Worm (Caenorhabditis elegans) whole organism, early embryonic: ENCODE data around the gene him-5.
"Not testable (repeated sequence)": the region's sequence is repeated elsewhere in the genome, so short reads cannot be mapped to it uniquely, and the experiment has no call there.

ENCODE experiments used
- B0310.2 ChIP-seq: sonication (generic microtip); optimal IDR thresholded peaks from 2 replicates; lab custom pipeline; 2016; ENCODE audit warnings: mild to moderate bottlenecking, missing genetic modification characterization, missing compliant biosample characterization
- F13C5.2 ChIP-seq: sonication (generic microtip); optimal IDR thresholded peaks from 2 replicates; lab custom pipeline; 2017; ENCODE audit warnings: mild to moderate bottlenecking, missing genetic modification characterization, inconsistent platforms, missing compliant biosample characterization
- aly-1 ChIP-seq: sonication (generic microtip); optimal IDR thresholded peaks from 2 replicates; lab custom pipeline; 2016; ENCODE audit warnings: missing genetic modification characterization, missing compliant biosample characterization
- ama-1 ChIP-seq: fragments of 150-350 bp; optimal IDR thresholded peaks from 2 replicates; lab custom pipeline; 2014
- ceh-13 ChIP-seq: fragments of 200-800 bp; sonication (Bioruptor generic); optimal IDR thresholded peaks from 2 replicates; lab custom pipeline; 2018; ENCODE audit warnings: mild to moderate bottlenecking, missing genetic modification characterization, missing compliant biosample characterization
- ceh-36 ChIP-seq: sonication (generic microtip); optimal IDR thresholded peaks from 2 replicates; lab custom pipeline; 2016; ENCODE audit warnings: missing genetic modification characterization, inconsistent platforms, missing compliant biosample characterization
- ets-7 ChIP-seq: sonication (generic microtip); optimal IDR thresholded peaks from 2 replicates; lab custom pipeline; 2016; ENCODE audit warnings: missing genotype, missing genetic modification characterization, missing compliant biosample characterization
- flt-1 ChIP-seq: fragments of 200-800 bp; sonication (Bioruptor generic); IDR thresholded peaks from 2 replicates; pipeline ENCODE4 v1.3.6; 2022; ENCODE audit warnings: missing genetic modification characterization, missing compliant biosample characterization
- hmbx-1 ChIP-seq: sonication (generic microtip); optimal IDR thresholded peaks from 2 replicates; lab custom pipeline; 2016; ENCODE audit warnings: mild to moderate bottlenecking, missing genetic modification characterization, missing compliant biosample characterization
- hmg-4 ChIP-seq: fragments of 200-800 bp; sonication (Bioruptor generic); optimal IDR thresholded peaks from 2 replicates; lab custom pipeline; 2018; ENCODE audit warnings: mild to moderate bottlenecking, missing genetic modification characterization, missing compliant biosample characterization
- hnd-1 ChIP-seq: sonication (generic microtip); optimal IDR thresholded peaks from 2 replicates; lab custom pipeline; 2016; ENCODE audit warnings: missing genetic modification characterization, missing compliant biosample characterization
- pes-1 ChIP-seq: fragments of 200-800 bp; sonication (Bioruptor generic); IDR thresholded peaks from 2 replicates; pipeline ENCODE4 v1.3.6; 2022; ENCODE audit warnings: missing genetic modification reagents, missing genetic modification characterization, missing compliant biosample characterization
- scrt-1 ChIP-seq: fragments of 200-800 bp; sonication (Bioruptor generic); IDR thresholded peaks from 2 replicates; pipeline ENCODE4 v1.3.6; 2022; ENCODE audit warnings: missing genetic modification characterization, missing compliant biosample characterization
- sea-1 ChIP-seq: fragments of 200-800 bp; sonication (Bioruptor generic); conservative IDR thresholded peaks from 2 replicates; pipeline ENCODE4 v1.3.6; 2022; ENCODE audit warnings: missing genetic modification characterization, missing compliant biosample characterization
- tbx-11 ChIP-seq: fragments of 200-800 bp; sonication (Bioruptor generic); IDR thresholded peaks from 2 replicates; pipeline ENCODE4 v1.3.6; 2022; ENCODE audit warnings: missing genetic modification characterization, missing compliant biosample characterization
- tbx-37 ChIP-seq: fragments of 200-800 bp; sonication (Bioruptor generic); conservative IDR thresholded peaks from 2 replicates; pipeline ENCODE4 v1.3.6; 2022; ENCODE audit warnings: missing genetic modification reagents, missing genetic modification characterization, missing compliant biosample characterization
- tra-4 ChIP-seq: sonication (generic microtip); optimal IDR thresholded peaks from 2 replicates; lab custom pipeline; 2017; ENCODE audit warnings: missing genetic modification characterization, missing compliant biosample characterization

The him-5 gene

DNA sequence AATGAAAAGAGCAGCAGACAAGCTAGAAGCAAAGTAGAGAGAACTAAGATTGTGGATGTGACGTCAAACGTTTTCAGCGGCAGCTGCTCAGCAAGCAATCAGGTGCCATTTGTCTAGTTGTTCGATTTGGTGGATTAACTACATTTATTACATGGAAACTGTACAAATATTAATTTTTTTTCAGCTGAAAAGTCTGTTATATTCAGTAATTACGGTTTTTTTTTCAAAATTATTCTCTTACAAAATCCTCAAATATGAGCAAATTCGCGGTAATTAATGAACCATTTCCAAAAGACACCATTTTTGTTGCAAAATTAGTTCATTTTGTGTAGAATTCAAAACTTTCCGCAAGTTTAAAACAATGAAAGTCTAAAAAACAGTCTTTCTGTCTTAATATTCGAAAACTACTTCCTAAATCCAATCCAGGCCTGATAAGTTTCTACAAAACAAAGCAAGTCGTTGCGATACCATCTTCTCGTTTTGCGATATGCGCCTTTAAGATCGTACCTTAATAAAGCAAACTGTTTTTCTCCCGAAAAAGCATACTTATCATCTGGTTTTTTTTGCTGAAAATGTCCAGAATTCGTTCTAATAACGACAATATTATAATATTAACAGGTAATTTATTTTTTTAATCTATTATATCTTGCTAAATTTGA, at the start of gene him-5, which contains the start of gene D1086.5:
him-5 (plus strand) TSS at position 118 of the 659 bp plus-strand sequence.
D1086.5 (minus strand) TSS at position 51 of the 659 bp plus-strand sequence.
- TF ChIP-seq sea-1 (GFP tag; lab: Robert Waterston, UW) (no peak), ceh-13 (GFP tag; lab: Kevin White, UChicago) (no peak)

DNA sequence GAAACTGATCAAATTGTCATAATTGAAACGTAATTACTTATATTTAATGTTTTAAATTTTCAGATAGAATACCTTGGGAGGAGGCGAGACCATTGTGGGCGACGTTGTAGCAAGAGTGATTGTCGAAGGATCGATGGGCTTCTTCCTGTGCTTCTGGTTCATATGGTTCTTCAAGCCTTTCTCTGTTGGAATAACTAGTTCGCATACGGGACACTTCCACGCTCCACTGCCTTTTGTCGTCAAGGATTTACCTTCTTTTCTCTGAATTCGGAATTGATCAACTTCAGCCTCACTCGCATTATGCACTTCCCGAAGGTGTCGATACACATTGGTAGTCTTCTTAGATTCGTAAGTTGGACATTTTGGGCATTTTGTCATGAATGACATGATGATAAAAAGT, 41.0 kb upstream of the him-5 start, which contains the start of gene F58D12.1:
F58D12.1 (plus strand) TSS at position 301 of the 400 bp plus-strand sequence.
- not testable (repeated sequence) for TF ChIP-seq tra-4 (tag; lab: Kevin White, UChicago); sea-1 (GFP tag; lab: Robert Waterston, UW); F13C5.2 (tag; lab: Kevin White, UChicago)

- 0 out of 2 replicates have a peak, but pooled peaks have one; percentile 28 for TF ChIP-seq tbx-11 (GFP tag; lab: Robert Waterston, UW)
- peak; percentile 53; the same call in 1 of the 2 replicates for TF ChIP-seq flt-1 (GFP tag; lab: Robert Waterston, UW)
- TF ChIP-seq tbx-37 (GFP tag; lab: Robert Waterston, UW): peak; percentile 87
- TF ChIP-seq ets-7 (tag; lab: Kevin White, UChicago): peak; percentile 35
- TF ChIP-seq pes-1 (GFP tag; lab: Robert Waterston, UW): peak; percentile 76; the same call in 1 of the 2 replicates
- TF ChIP-seq scrt-1: 0 out of 2 replicates have a peak, but pooled peaks have one; percentile 53
These were observed 35.1 kb upstream of the him-5 start for ce11 chrV:14055097-14055496.

DNA sequence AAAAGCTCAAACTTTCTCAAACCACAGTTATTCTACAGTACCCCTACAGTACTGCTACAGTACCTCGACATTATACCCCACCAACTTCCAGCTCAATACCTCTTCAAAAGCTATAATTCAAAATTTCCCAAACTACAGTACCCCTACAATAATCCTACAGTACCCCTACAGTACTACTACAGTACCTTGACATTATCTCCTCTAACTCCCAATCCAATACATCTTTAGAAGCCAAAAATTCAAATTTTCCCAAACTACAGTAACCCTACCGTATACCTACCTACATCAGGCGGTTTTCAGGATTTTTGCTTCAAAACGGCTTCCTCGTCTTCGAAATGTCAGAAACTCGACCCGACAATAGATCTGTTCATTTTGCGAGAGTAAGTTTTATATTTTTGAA, 32.7 kb upstream of the him-5 start, which contains the start of gene F58D12.3:
F58D12.3 (plus strand) TSS at position 301 of the 400 bp plus-strand sequence.
- TF ChIP-seq B0310.2 (tag; lab: Kevin White, UChicago) (no peak), scrt-1 (no peak), ceh-36 (no peak), tbx-11 (GFP tag; lab: Robert Waterston, UW) (no peak), tra-4 (tag; lab: Kevin White, UChicago) (no peak), hmg-4 (no peak), ceh-13 (GFP tag; lab: Kevin White, UChicago) (no peak), sea-1 (GFP tag; lab: Robert Waterston, UW) (no peak), flt-1 (GFP tag; lab: Robert Waterston, UW) (no peak), hnd-1 (tag; lab: Kevin White, UChicago) (no peak), ets-7 (tag; lab: Kevin White, UChicago) (no peak)

DNA sequence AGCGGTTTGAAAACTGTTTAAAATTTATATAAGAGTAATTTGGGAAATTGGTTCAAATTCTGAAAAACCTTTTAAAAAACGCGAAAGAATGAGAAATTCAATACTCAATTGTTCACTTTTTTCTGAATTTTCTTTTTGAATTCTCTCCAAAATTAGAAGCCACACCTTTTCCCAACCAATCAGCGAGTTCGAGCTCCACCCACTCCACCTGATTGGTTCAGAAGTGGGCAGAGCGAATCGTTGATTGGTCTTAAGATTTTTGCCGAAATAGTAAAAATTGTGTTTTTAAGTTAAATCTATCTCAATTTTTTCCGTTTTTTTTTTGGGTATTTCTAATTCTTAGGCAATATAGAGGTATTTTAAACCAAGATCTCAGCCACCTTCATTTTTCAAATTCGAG, 26.2 kb upstream of the him-5 start:
- TF ChIP-seq B0310.2 (tag; lab: Kevin White, UChicago) (no peak), flt-1 (GFP tag; lab: Robert Waterston, UW) (no peak), ama-1 (lab: Kevin White, UChicago) (no peak), aly-1 (tag; lab: Kevin White, UChicago) (no peak), hnd-1 (tag; lab: Kevin White, UChicago) (no peak), tra-4 (tag; lab: Kevin White, UChicago) (no peak), pes-1 (GFP tag; lab: Robert Waterston, UW) (no peak)

- TF ChIP-seq hmbx-1: no peak
- no peak for TF ChIP-seq tra-4 (tag; lab: Kevin White, UChicago)
These were observed 25.8 kb upstream of the him-5 start, which contains the start of gene D1086.21 for ce11 chrV:14064422-14064821. Gene D1086.21, plus strand, starts transcription at chrV:14064722.

ce11 chrV:14067816-14068296, 22.4 kb upstream of the him-5 start, which contains the start of gene D1086.17:
Gene D1086.17, plus strand, starts transcription at chrV:14067866.
- TF ChIP-seq tbx-11 (GFP tag; lab: Robert Waterston, UW) (no peak), B0310.2 (tag; lab: Kevin White, UChicago) (no peak)

DNA sequence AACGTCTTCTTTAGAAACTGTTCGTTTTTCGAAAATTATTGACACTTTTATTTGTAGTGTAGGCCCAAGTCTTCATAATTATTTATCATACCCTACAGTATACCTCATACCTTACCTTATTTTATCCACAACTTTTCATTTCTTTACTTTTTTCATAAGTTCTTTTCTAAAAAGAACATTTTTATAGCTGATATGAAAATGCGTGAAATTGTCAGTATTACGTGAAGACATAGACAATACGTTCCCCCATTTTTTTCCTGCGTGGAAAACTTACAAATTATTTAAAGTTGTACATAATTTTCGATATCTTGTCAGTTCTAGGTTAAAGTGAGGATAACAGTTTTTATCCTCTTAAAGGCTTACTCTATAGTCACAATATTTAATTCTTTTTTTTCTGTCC, 20.3 kb upstream of the him-5 start:
- no peak for TF ChIP-seq tbx-11 (GFP tag; lab: Robert Waterston, UW)
- no peak for TF ChIP-seq ets-7 (tag; lab: Kevin White, UChicago)
- no peak for TF ChIP-seq ceh-13 (GFP tag; lab: Kevin White, UChicago)
- no peak for TF ChIP-seq pes-1 (GFP tag; lab: Robert Waterston, UW)
- TF ChIP-seq tbx-37 (GFP tag; lab: Robert Waterston, UW): no peak
- no peak for TF ChIP-seq F13C5.2 (tag; lab: Kevin White, UChicago)
- TF ChIP-seq hmbx-1: no peak
- TF ChIP-seq tra-4 (tag; lab: Kevin White, UChicago): no peak
- no peak for TF ChIP-seq ama-1 (lab: Kevin White, UChicago)
- TF ChIP-seq ceh-36: no peak
- no peak for TF ChIP-seq B0310.2 (tag; lab: Kevin White, UChicago)
- no peak for TF ChIP-seq hmg-4
- no peak for TF ChIP-seq sea-1 (GFP tag; lab: Robert Waterston, UW)
